ENCODE assay signal across 2 fruit fly cellular contexts in genomic region chr3L:785726-786351, dm6.
TF ChIP-seq lines count a peak whose summit lies in the region.

No protein-coding gene starts in this region.

TF ChIP-seq in whole organism, embryonic, 481 proteins besides CTCF, POLR2A, EP300 and RAD21 (continued from another document and continues in another):
- TF ChIP-seq MBD-R2 (GFP tag; IDR thresholded peaks at IDR 0.05; lab: Robert Waterston, UW) (no peak), row (GFP tag; IDR thresholded peaks at IDR 0.05; lab: Robert Waterston, UW) (peak; percentile 31; the same call in 1 of the 3 replicates), run (tag; optimal IDR thresholded peaks at IDR 0.05; lab: Kevin White, UChicago) (no peak), CG9727 (GFP tag; optimal IDR thresholded peaks at IDR 0.05; lab: Kevin White, UChicago) (no peak), Optix (GFP tag; IDR thresholded peaks at IDR 0.05; lab: Robert Waterston, UW) (no peak), fd3F (GFP tag; optimal IDR thresholded peaks at IDR 0.05; lab: Kevin White, UChicago) (no peak), CG3726 (GFP tag; IDR thresholded peaks at IDR 0.05; lab: Robert Waterston, UW) (0 out of 3 replicates have a peak, but pooled peaks have one; percentile 21), gcm (GFP tag; optimal IDR thresholded peaks at IDR 0.05; lab: Kevin White, UChicago) (no peak), HLH3B (GFP tag; IDR thresholded peaks at IDR 0.05; lab: Robert Waterston, UW) (peak; percentile 30; the same call in 1 of the 2 replicates), Dip3 (GFP tag; optimal IDR thresholded peaks at IDR 0.05; lab: Kevin White, UChicago) (no peak), CG31365 (tag; optimal IDR thresholded peaks at IDR 0.05; lab: Kevin White, UChicago) (no peak), Doc3 (GFP tag; IDR thresholded peaks at IDR 0.05; lab: Robert Waterston, UW; ENCODE audit: partially characterized antibody) (no peak), Fer3 (tag; optimal IDR thresholded peaks at IDR 0.05; lab: Kevin White, UChicago) (no peak), CG7556 (GFP tag; optimal IDR thresholded peaks at IDR 0.05; lab: Kevin White, UChicago) (no peak), CG12659 (GFP tag; optimal IDR thresholded peaks at IDR 0.05; lab: Kevin White, UChicago) (no peak), CG10959 (GFP tag; IDR thresholded peaks at IDR 0.05; lab: Robert Waterston, UW) (no peak), CG17186 (GFP tag; optimal IDR thresholded peaks at IDR 0.05; lab: Kevin White, UChicago) (no peak), CG2678 (tag; optimal IDR thresholded peaks at IDR 0.05; lab: Kevin White, UChicago) (peak; percentile 20), sna (GFP tag; IDR thresholded peaks at IDR 0.05; lab: Robert Waterston, UW; ENCODE audit: partially characterized antibody) (no peak), Atf3 (GFP tag; optimal IDR thresholded peaks at IDR 0.05; lab: Kevin White, UChicago) (no peak), ATbp (GFP tag; optimal IDR thresholded peaks at IDR 0.05; lab: Kevin White, UChicago) (peak; percentile 2), Neu2 (GFP tag; optimal IDR thresholded peaks at IDR 0.05; lab: Kevin White, UChicago; ENCODE audit: borderline replicate concordance) (no peak), bab2 (GFP tag; optimal IDR thresholded peaks at IDR 0.05; lab: Kevin White, UChicago) (no peak), CG15696 (tag; optimal IDR thresholded peaks at IDR 0.05; lab: Kevin White, UChicago) (no peak), salm (tag; optimal IDR thresholded peaks at IDR 0.05; lab: Kevin White, UChicago) (no peak), Hsf (GFP tag; optimal IDR thresholded peaks at IDR 0.05; lab: Kevin White, UChicago) (no peak), tx (GFP tag; optimal IDR thresholded peaks at IDR 0.05; lab: Kevin White, UChicago) (no peak), pho (GFP tag; optimal IDR thresholded peaks at IDR 0.05; lab: Kevin White, UChicago) (no peak), eve (GFP tag; optimal IDR thresholded peaks at IDR 0.05; lab: Kevin White, UChicago) (no peak), ato (GFP tag; IDR thresholded peaks at IDR 0.05; lab: Robert Waterston, UW; ENCODE audit: partially characterized antibody) (no peak), CG17802 (tag; optimal IDR thresholded peaks at IDR 0.05; lab: Kevin White, UChicago) (no peak), pzg (GFP tag; optimal IDR thresholded peaks at IDR 0.05; lab: Kevin White, UChicago) (no peak), CG34224 (GFP tag; IDR thresholded peaks at IDR 0.05; lab: Robert Waterston, UW; ENCODE audit: partially characterized antibody) (no peak), p53 (GFP tag; optimal IDR thresholded peaks at IDR 0.05; lab: Kevin White, UChicago) (no peak), gsb (GFP tag; IDR thresholded peaks at IDR 0.05; lab: Robert Waterston, UW) (no peak), CG14860 (GFP tag; IDR thresholded peaks at IDR 0.05; lab: Robert Waterston, UW; ENCODE audit: partially characterized antibody) (no peak), Mad (GFP tag; optimal IDR thresholded peaks at IDR 0.05; lab: Kevin White, UChicago) (no peak), Dip2 (GFP tag; IDR thresholded peaks at IDR 0.05; lab: Robert Waterston, UW) (no peak), CG17328 (GFP tag; IDR thresholded peaks at IDR 0.05; lab: Robert Waterston, UW) (no peak), gem (tag; optimal IDR thresholded peaks at IDR 0.05; lab: Kevin White, UChicago) (peak; percentile 54), Lpt (GFP tag; optimal IDR thresholded peaks at IDR 0.05; lab: Kevin White, UChicago) (no peak), Usf (GFP tag; optimal IDR thresholded peaks at IDR 0.05; lab: Kevin White, UChicago) (no peak), Bdp1 (GFP tag; optimal IDR thresholded peaks at IDR 0.05; lab: Kevin White, UChicago) (no peak), ab (GFP tag; optimal IDR thresholded peaks at IDR 0.05; lab: Kevin White, UChicago) (no peak), oc (tag; optimal IDR thresholded peaks at IDR 0.05; lab: Kevin White, UChicago) (no peak), CG17385 (GFP tag; optimal IDR thresholded peaks at IDR 0.05; lab: Kevin White, UChicago) (no peak), CG8388 (GFP tag; optimal IDR thresholded peaks at IDR 0.05; lab: Kevin White, UChicago) (peak; percentile 19), CG12236 (GFP tag; optimal IDR thresholded peaks at IDR 0.05; lab: Kevin White, UChicago) (no peak), CG10267 (tag; optimal IDR thresholded peaks at IDR 0.05; lab: Kevin White, UChicago) (no peak), Xbp1 (GFP tag; optimal IDR thresholded peaks at IDR 0.05; lab: Kevin White, UChicago) (no peak), CG4360 (GFP tag; IDR thresholded peaks at IDR 0.05; lab: Robert Waterston, UW) (no peak), CG4730 (GFP tag; IDR thresholded peaks at IDR 0.05; lab: Robert Waterston, UW) (no peak), CG2199 (GFP tag; IDR thresholded peaks at IDR 0.05; lab: Robert Waterston, UW) (no peak), eyg (GFP tag; optimal IDR thresholded peaks at IDR 0.05; lab: Kevin White, UChicago) (no peak), Pdp1 (GFP tag; optimal IDR thresholded peaks at IDR 0.05; lab: Kevin White, UChicago) (peak in 1 of 2 experiments; percentile 33), Ets65A (GFP tag; lab: Kevin White, UChicago) (peak; percentile 19), CG8089 (GFP tag; optimal IDR thresholded peaks at IDR 0.05; lab: Kevin White, UChicago) (no peak), Jarid2 (GFP tag; optimal IDR thresholded peaks at IDR 0.05; lab: Kevin White, UChicago) (no peak), CG3065 (GFP tag; optimal IDR thresholded peaks at IDR 0.05; lab: Kevin White, UChicago) (no peak), dysf (GFP tag; IDR thresholded peaks at IDR 0.05; lab: Robert Waterston, UW) (no peak), dpn (GFP tag; optimal IDR thresholded peaks at IDR 0.05; lab: Kevin White, UChicago) (no peak), knrl (GFP tag; IDR thresholded peaks at IDR 0.05; lab: Robert Waterston, UW; ENCODE audit: partially characterized antibody) (no peak), CG1603 (tag; optimal IDR thresholded peaks at IDR 0.05; lab: Kevin White, UChicago) (peak; percentile 56), CG11085 (GFP tag; IDR thresholded peaks at IDR 0.05; lab: Robert Waterston, UW) (0 out of 2 replicates have a peak, but pooled peaks have one; percentile 13), Mrtf (GFP tag; IDR thresholded peaks at IDR 0.05; lab: Robert Waterston, UW) (no peak), CG8478 (optimal IDR thresholded peaks at IDR 0.05; lab: Kevin White, UChicago) (no peak), CG8281 (tag; optimal IDR thresholded peaks at IDR 0.05; lab: Kevin White, UChicago) (no peak), E2f1 (GFP tag; IDR thresholded peaks at IDR 0.05; lab: Robert Waterston, UW) (no peak)

TF ChIP-seq in whole organism, prepupa, 60 proteins besides CTCF, POLR2A, EP300 and RAD21 (continued from another document):
- TF ChIP-seq fkh (GFP tag; optimal IDR thresholded peaks at IDR 0.05; lab: Kevin White, UChicago): no peak
- peak; percentile 77 for TF ChIP-seq esn (GFP tag; optimal IDR thresholded peaks at IDR 0.05; lab: Kevin White, UChicago)
- TF ChIP-seq vri (GFP tag; optimal IDR thresholded peaks at IDR 0.05; lab: Kevin White, UChicago): peak; percentile 9
- no peak for TF ChIP-seq Hr38 (GFP tag; optimal IDR thresholded peaks at IDR 0.05; lab: Kevin White, UChicago)
- peak; percentile 46 for TF ChIP-seq CG10631 (GFP tag; optimal IDR thresholded peaks at IDR 0.05; lab: Kevin White, UChicago)
- TF ChIP-seq salr (GFP tag; optimal IDR thresholded peaks at IDR 0.05; lab: Kevin White, UChicago): no peak
- peak; percentile 65 for TF ChIP-seq Sox102F (GFP tag; optimal IDR thresholded peaks at IDR 0.05; lab: Kevin White, UChicago)
- TF ChIP-seq OdsH (GFP tag; optimal IDR thresholded peaks at IDR 0.05; lab: Kevin White, UChicago): peak; percentile 58
- TF ChIP-seq ss (GFP tag; optimal IDR thresholded peaks at IDR 0.05; lab: Kevin White, UChicago): peak in 1 of 2 experiments; percentile 2
- TF ChIP-seq Eip75B (GFP tag; optimal IDR thresholded peaks at IDR 0.05; lab: Kevin White, UChicago): peak; percentile 76
- TF ChIP-seq topi (GFP tag; optimal IDR thresholded peaks at IDR 0.05; lab: Kevin White, UChicago): peak; percentile 83
- TF ChIP-seq Hr39 (GFP tag; optimal IDR thresholded peaks at IDR 0.05; lab: Kevin White, UChicago): peak; percentile 76
- TF ChIP-seq CG8319 (GFP tag; optimal IDR thresholded peaks at IDR 0.05; lab: Kevin White, UChicago): peak; percentile 36
- no peak for TF ChIP-seq CG3032 (tag; optimal IDR thresholded peaks at IDR 0.05; lab: Kevin White, UChicago)
- TF ChIP-seq Eip78C (GFP tag; lab: Kevin White, UChicago): peak; percentile 85
- peak; percentile 67 for TF ChIP-seq CG3919 (GFP tag; optimal IDR thresholded peaks at IDR 0.05; lab: Kevin White, UChicago)
- peak; percentile 45 for TF ChIP-seq CG32006 (GFP tag; optimal IDR thresholded peaks at IDR 0.05; lab: Kevin White, UChicago)
- TF ChIP-seq net (GFP tag; optimal IDR thresholded peaks at IDR 0.05; lab: Kevin White, UChicago): peak; percentile 47
- TF ChIP-seq CG6276 (GFP tag; optimal IDR thresholded peaks at IDR 0.05; lab: Kevin White, UChicago): no peak
- TF ChIP-seq eg (GFP tag; IDR thresholded peaks at IDR 0.05; lab: Robert Waterston, UW): peak; percentile 39; the same call in 2 of the 3 replicates
- peak; percentile 70 for TF ChIP-seq Smox (GFP tag; optimal IDR thresholded peaks at IDR 0.05; lab: Kevin White, UChicago)
- no peak for TF ChIP-seq fd59A (GFP tag; optimal IDR thresholded peaks at IDR 0.05; lab: Kevin White, UChicago)
- TF ChIP-seq CG4318 (GFP tag; optimal IDR thresholded peaks at IDR 0.05; lab: Kevin White, UChicago): peak; percentile 41
- peak; percentile 71 for TF ChIP-seq Met (GFP tag; optimal IDR thresholded peaks at IDR 0.05; lab: Kevin White, UChicago)
- peak; percentile 49 for TF ChIP-seq CG10669 (GFP tag; optimal IDR thresholded peaks at IDR 0.05; lab: Kevin White, UChicago)
- no peak for TF ChIP-seq CG6808 (GFP tag; optimal IDR thresholded peaks at IDR 0.05; lab: Kevin White, UChicago)
- TF ChIP-seq CG6163 (GFP tag; IDR thresholded peaks at IDR 0.05; lab: Robert Waterston, UW): peak; percentile 43; the same call in 1 of the 3 replicates
- TF ChIP-seq cyc (GFP tag; optimal IDR thresholded peaks at IDR 0.05; lab: Kevin White, UChicago): peak; percentile 88
- TF ChIP-seq Ets96B (tag; optimal IDR thresholded peaks at IDR 0.05; lab: Kevin White, UChicago): peak; percentile 54
- peak; percentile 38 for TF ChIP-seq Blimp-1 (GFP tag; optimal IDR thresholded peaks at IDR 0.05; lab: Kevin White, UChicago)
- TF ChIP-seq CG11902 (GFP tag; optimal IDR thresholded peaks at IDR 0.05; lab: Kevin White, UChicago): peak; percentile 45
- TF ChIP-seq Gug (GFP tag; IDR thresholded peaks at IDR 0.05; lab: Robert Waterston, UW): no peak
- peak; percentile 43 for TF ChIP-seq CG11762 (GFP tag; optimal IDR thresholded peaks at IDR 0.05; lab: Kevin White, UChicago; ENCODE audit: insufficient read depth)
- no peak for TF ChIP-seq fd85E (GFP tag; optimal IDR thresholded peaks at IDR 0.05; lab: Kevin White, UChicago)
- TF ChIP-seq pdm3 (GFP tag; optimal IDR thresholded peaks at IDR 0.05; lab: Kevin White, UChicago): peak; percentile 52
- TF ChIP-seq lz (GFP tag; optimal IDR thresholded peaks at IDR 0.05; lab: Kevin White, UChicago): peak; percentile 78
